Worm (Caenorhabditis elegans): Measurements from ENCODE around the gene dnj-1.

- TF ChIP-seq flt-1 (GFP tag; IDR thresholded peaks at IDR 0.05) (no peak), ref-1 (GFP tag; conservative IDR thresholded peaks at IDR 0.05) (no peak), ztf-23 (GFP tag; IDR thresholded peaks at IDR 0.05) (no peak), tab-1 (GFP tag; IDR thresholded peaks at IDR 0.05) (no peak), cog-1 (tag; optimal IDR thresholded peaks at IDR 0.05) (no peak), med-1 (GFP tag; optimal IDR thresholded peaks at IDR 0.05; ENCODE audit: insufficient read depth) (no peak), ztf-29 (GFP tag; IDR thresholded peaks at IDR 0.05) (no peak)
Observed at ce11 chrIV:11286112-11286511, 12.7 kb upstream of the dnj-1 start.

All from whole organism, midembryonic.